Fruit fly (Drosophila melanogaster) whole organism, embryonic: Measurements from ENCODE around the gene Rab3-GAP.
A peak's percentile ranks its signal among the peaks of the same experiment; 100 is the strongest.

ENCODE experiments used
- Asciz ChIP-seq: fragments of 200-800 bp; sonication (Bioruptor generic); optimal IDR thresholded peaks from 2 replicates; lab custom pipeline; 2017; ENCODE audit warnings: missing biosample characterization, mild to moderate bottlenecking, missing genetic modification characterization, missing genetic modification reagents
- Blimp-1 ChIP-seq: fragments of 200-800 bp; sonication (Bioruptor generic); optimal IDR thresholded peaks from 3 replicates; lab custom pipeline; 2018; ENCODE audit warnings: missing biosample characterization, missing genetic modification characterization, mild to moderate bottlenecking, moderate library complexity, missing genetic modification reagents
- C15 ChIP-seq: fragments of 200-800 bp; sonication (Bioruptor generic); IDR thresholded peaks from 3 replicates; pipeline ENCODE4 v1.3.6; 2022; ENCODE audit warnings: missing biosample characterization, missing genetic modification characterization
- CG10274 ChIP-seq: fragments of 200-800 bp; sonication (Bioruptor generic); optimal IDR thresholded peaks from 3 replicates; lab custom pipeline; 2017; ENCODE audit warnings: missing biosample characterization, mild to moderate bottlenecking, missing genetic modification characterization
- CG10979 ChIP-seq: fragments of 200-800 bp; sonication (Bioruptor generic); optimal IDR thresholded peaks from 2 replicates; lab custom pipeline; 2018; ENCODE audit warnings: missing biosample characterization, mild to moderate bottlenecking, missing genetic modification characterization, moderate library complexity
- CG12219 ChIP-seq: fragments of 200-800 bp; sonication (Bioruptor generic); optimal IDR thresholded peaks from 3 replicates; lab custom pipeline; 2018; ENCODE audit warnings: missing biosample characterization, mild to moderate bottlenecking, missing genetic modification characterization
- CG12299 ChIP-seq: fragments of 200-800 bp; sonication (Bioruptor generic); optimal IDR thresholded peaks from 2 replicates; lab custom pipeline; 2018; ENCODE audit warnings: missing biosample characterization, mild to moderate bottlenecking, missing genetic modification characterization
- CG13894 ChIP-seq: fragments of 200-800 bp; sonication (Bioruptor generic); optimal IDR thresholded peaks from 3 replicates; lab custom pipeline; 2018; ENCODE audit warnings: missing biosample characterization, mild to moderate bottlenecking, missing genetic modification characterization, moderate library complexity
- CG14860 ChIP-seq: fragments of 200-800 bp; sonication (Bioruptor generic); IDR thresholded peaks from 3 replicates; pipeline ENCODE4 v1.3.6; 2022; ENCODE audit warnings: missing biosample characterization, missing genetic modification characterization; ENCODE audit not compliant: partially characterized antibody
- CG16863 ChIP-seq: fragments of 200-800 bp; sonication (Bioruptor generic); optimal IDR thresholded peaks from 3 replicates; lab custom pipeline; 2016; ENCODE audit warnings: missing biosample characterization, missing genetic modification characterization
- CG1792 ChIP-seq: fragments of 200-800 bp; sonication (Bioruptor generic); optimal IDR thresholded peaks from 2 replicates; lab custom pipeline; 2016; ENCODE audit warnings: missing biosample characterization, missing genetic modification characterization
- CG18011 ChIP-seq: fragments of 200-800 bp; sonication (Bioruptor generic); optimal IDR thresholded peaks from 2 replicates; lab custom pipeline; 2017; ENCODE audit warnings: missing biosample characterization, missing genetic modification characterization, mild to moderate bottlenecking, moderate library complexity, missing genotype
- CG18262 ChIP-seq: fragments of 200-800 bp; optimal IDR thresholded peaks from 3 replicates; lab custom pipeline; 2019; ENCODE audit warnings: missing biosample characterization, mild to moderate bottlenecking, missing genetic modification characterization, moderate library complexity
- CG2199 ChIP-seq: fragments of 200-800 bp; sonication (Bioruptor generic); IDR thresholded peaks from 3 replicates; pipeline ENCODE4 v1.3.6; 2022; ENCODE audit warnings: missing biosample characterization, missing genetic modification characterization
- CG32532 ChIP-seq: fragments of 200-800 bp; sonication (Bioruptor generic); IDR thresholded peaks from 2 replicates; pipeline ENCODE4 v1.3.6; 2022; ENCODE audit warnings: missing biosample characterization, missing genetic modification characterization
- CG6689 ChIP-seq: fragments of 200-800 bp; sonication (Bioruptor generic); IDR thresholded peaks from 2 replicates; pipeline ENCODE4 v1.3.6; 2022; ENCODE audit warnings: missing biosample characterization, missing genetic modification characterization
- CG7928 ChIP-seq: fragments of 200-800 bp; sonication (Bioruptor generic); optimal IDR thresholded peaks from 2 replicates; lab custom pipeline; 2017; ENCODE audit warnings: missing biosample characterization, mild to moderate bottlenecking, missing genetic modification characterization
- Dbx ChIP-seq: fragments of 200-800 bp; sonication (Bioruptor generic); IDR thresholded peaks from 3 replicates; pipeline ENCODE4 v1.3.6; 2022; ENCODE audit warnings: missing biosample characterization, missing genetic modification characterization
- Dfd ChIP-seq, 2 experiments: fragments of >200 bp; optimal IDR thresholded peaks; 2 replicates each; lab custom pipeline; 2017; ENCODE audit warnings: missing biosample characterization in 2 of 2, missing genetic modification characterization in 2 of 2
- Dll ChIP-seq: fragments of 200-800 bp; sonication (Bioruptor generic); IDR thresholded peaks from 4 replicates; pipeline ENCODE4 v1.3.6; 2022; ENCODE audit warnings: missing biosample characterization, missing genetic modification characterization; ENCODE audit not compliant: partially characterized antibody
- Elba2 ChIP-seq: fragments of 200-800 bp; sonication (Bioruptor generic); optimal IDR thresholded peaks from 3 replicates; lab custom pipeline; 2016; ENCODE audit warnings: missing biosample characterization, missing genetic modification characterization
- Ets65A ChIP-seq: fragments of 200-800 bp; sonication (Bioruptor generic); peaks from one replicate; lab custom pipeline; 2016; ENCODE audit warnings: missing biosample characterization, missing genetic modification characterization
- GATAe ChIP-seq: fragments of 200-800 bp; sonication (Bioruptor generic); conservative IDR thresholded peaks from 2 replicates; pipeline ENCODE4 v1.3.6; 2022; ENCODE audit warnings: missing biosample characterization, missing genetic modification characterization
- HHEX ChIP-seq: fragments of 200-800 bp; sonication (Bioruptor generic); optimal IDR thresholded peaks from 3 replicates; lab custom pipeline; 2017; ENCODE audit warnings: missing biosample characterization, mild to moderate bottlenecking, missing genetic modification characterization, missing genetic modification reagents
- Hey ChIP-seq: fragments of 200-800 bp; sonication (Bioruptor generic); optimal IDR thresholded peaks from 3 replicates; lab custom pipeline; 2018; ENCODE audit warnings: missing biosample characterization, mild to moderate bottlenecking, missing genetic modification characterization
- Jarid2 ChIP-seq: fragments of 200-800 bp; sonication (Bioruptor generic); optimal IDR thresholded peaks from 3 replicates; lab custom pipeline; 2017; ENCODE audit warnings: mild to moderate bottlenecking, missing biosample characterization, missing genetic modification reagents, missing genetic modification characterization
- MBD-R2 ChIP-seq: fragments of 200-800 bp; sonication (Bioruptor generic); IDR thresholded peaks from 2 replicates; pipeline ENCODE4 v1.3.6; 2022; ENCODE audit warnings: missing biosample characterization, missing genetic modification characterization
- MTF-1 ChIP-seq: fragments of 200-800 bp; sonication (Bioruptor generic); optimal IDR thresholded peaks from 2 replicates; lab custom pipeline; 2018; ENCODE audit warnings: missing biosample characterization, mild to moderate bottlenecking, missing genetic modification characterization, borderline replicate concordance
- Mes4 ChIP-seq: fragments of 200-800 bp; sonication (Bioruptor generic); optimal IDR thresholded peaks from 2 replicates; lab custom pipeline; 2016; ENCODE audit warnings: missing biosample characterization, missing genetic modification characterization
- Mrtf ChIP-seq: fragments of 200-800 bp; sonication (Bioruptor generic); IDR thresholded peaks from 3 replicates; pipeline ENCODE4 v1.3.6; 2022; ENCODE audit warnings: missing biosample characterization, missing genetic modification characterization
- Sry-δ ChIP-seq: fragments of 200-800 bp; sonication (Bioruptor generic); optimal IDR thresholded peaks from 2 replicates; lab custom pipeline; 2016; ENCODE audit warnings: missing biosample characterization, missing genetic modification characterization
- Taf1 ChIP-seq: fragments of 200-800 bp; sonication (Bioruptor generic); IDR thresholded peaks from 2 replicates; pipeline ENCODE4 v1.3.6; 2022; ENCODE audit warnings: missing biosample characterization, missing genetic modification characterization
- abd-A ChIP-seq: fragments of 200-800 bp; sonication (Bioruptor generic); optimal IDR thresholded peaks from 3 replicates; lab custom pipeline; 2019; ENCODE audit warnings: missing biosample characterization, mild to moderate bottlenecking, missing genetic modification characterization, moderate library complexity
- dan ChIP-seq: fragments of 200-800 bp; sonication (Bioruptor generic); IDR thresholded peaks from 2 replicates; pipeline ENCODE4 v1.3.6; 2022; ENCODE audit warnings: missing biosample characterization, missing genetic modification characterization
- ham ChIP-seq: fragments of 200-800 bp; sonication (Bioruptor generic); IDR thresholded peaks from 2 replicates; pipeline ENCODE4 v1.3.6; 2022; ENCODE audit warnings: missing biosample characterization, missing genetic modification characterization
- jing ChIP-seq: fragments of 200-800 bp; sonication (Bioruptor generic); optimal IDR thresholded peaks from 2 replicates; lab custom pipeline; 2018; ENCODE audit warnings: missing biosample characterization, mild to moderate bottlenecking, missing genetic modification characterization
- lov ChIP-seq, 2 experiments: fragments of 200-800 bp in 1 of 2; fragments of >200 bp in 1 of 2; sonication (Bioruptor generic) in 1 of 2; IDR thresholded peaks in 1 of 2; optimal IDR thresholded peaks in 1 of 2; 2 replicates in 1 of 2; 3 replicates in 1 of 2; pipeline versions ENCODE4 v1.3.6 to Lab custom; 2017 to 2022; ENCODE audit warnings: missing biosample characterization in 1 of 2, missing genetic modification characterization in 1 of 2
- nmo ChIP-seq: fragments of 200-800 bp; sonication (Bioruptor generic); optimal IDR thresholded peaks from 2 replicates; lab custom pipeline; 2018; ENCODE audit warnings: missing biosample characterization, mild to moderate bottlenecking, missing genetic modification characterization, moderate library complexity
- pan ChIP-seq, 4 experiments: fragments of >200 bp in 3 of 4; fragments of 200-800 bp in 1 of 4; sonication (Bioruptor generic) in 1 of 4; optimal IDR thresholded peaks in 3 of 4; IDR thresholded peaks in 1 of 4; 2 replicates each; pipeline versions ENCODE4 v1.3.6 to Lab custom; 2017 to 2022; ENCODE audit warnings: missing biosample characterization in 2 of 4, missing genetic modification characterization in 2 of 4, mixed read lengths in 1 of 4
- pros ChIP-seq: fragments of 200-800 bp; sonication (Bioruptor generic); optimal IDR thresholded peaks from 3 replicates; lab custom pipeline; 2019; ENCODE audit warnings: missing biosample characterization, mild to moderate bottlenecking, missing genetic modification characterization, moderate library complexity
- ro ChIP-seq: fragments of 200-800 bp; sonication (Bioruptor generic); IDR thresholded peaks from 2 replicates; pipeline ENCODE4 v1.3.6; 2022; ENCODE audit warnings: missing biosample characterization, missing genetic modification characterization
- sc ChIP-seq, 3 experiments: fragments of >200 bp in 2 of 3; fragments of 200-800 bp in 1 of 3; sonication (Bioruptor generic) in 1 of 3; optimal IDR thresholded peaks; 2 replicates in 2 of 3; 3 replicates in 1 of 3; lab custom pipeline; 2017; ENCODE audit warnings: mild to moderate bottlenecking in 1 of 3, missing biosample characterization in 1 of 3, missing genetic modification characterization in 1 of 3, missing genetic modification reagents in 1 of 3
- sqz ChIP-seq: fragments of 200-800 bp; sonication (Bioruptor generic); optimal IDR thresholded peaks from 3 replicates; lab custom pipeline; 2018; ENCODE audit warnings: missing biosample characterization, mild to moderate bottlenecking, missing genetic modification characterization
- stc ChIP-seq: fragments of 200-800 bp; sonication (Bioruptor generic); IDR thresholded peaks from 2 replicates; pipeline ENCODE4 v1.3.6; 2022; ENCODE audit warnings: missing biosample characterization, missing genetic modification characterization
- tna ChIP-seq: fragments of 200-800 bp; sonication (Bioruptor generic); IDR thresholded peaks from 2 replicates; pipeline ENCODE4 v1.3.6; 2022; ENCODE audit warnings: missing biosample characterization, missing genetic modification characterization; ENCODE audit not compliant: partially characterized antibody
- vnd ChIP-seq: fragments of 200-800 bp; sonication (Bioruptor generic); IDR thresholded peaks from 3 replicates; pipeline ENCODE4 v1.3.6; 2022; ENCODE audit warnings: missing biosample characterization, missing genetic modification characterization; ENCODE audit not compliant: partially characterized antibody
- zen2 ChIP-seq: fragments of 200-800 bp; sonication (Bioruptor generic); IDR thresholded peaks from 3 replicates; pipeline ENCODE4 v1.3.6; 2022; ENCODE audit warnings: missing biosample characterization, missing genetic modification characterization; ENCODE audit not compliant: partially characterized antibody
- zfh2 ChIP-seq: fragments of 200-800 bp; sonication (Bioruptor generic); optimal IDR thresholded peaks from 2 replicates; lab custom pipeline; 2016; ENCODE audit warnings: missing biosample characterization, missing genetic modification characterization

Rab3-GAP gene

dm6 chr2L:12055837-12056388 lies 7.1 kb downstream of the Rab3-GAP start, which contains the start of the genes JhI-21, RpL7-like and CG34164 (continued):
- TF ChIP-seq Mes4 (GFP tag; lab: Kevin White, UChicago) (no peak), Sry-δ (GFP tag; lab: Kevin White, UChicago) (peak; percentile 95), CG13894 (tag; lab: Kevin White, UChicago) (no peak), ham (GFP tag; lab: Robert Waterston, UW) (no peak), CG1792 (GFP tag; lab: Kevin White, UChicago) (no peak), lov (optimal IDR thresholded peaks at IDR 0.05; lab: Kevin White, UChicago) (no peak), lov (GFP tag; IDR thresholded peaks at IDR 0.05; lab: Robert Waterston, UW) (no peak), jing (GFP tag; lab: Kevin White, UChicago) (no peak), CG14860 (GFP tag; lab: Robert Waterston, UW) (no peak), CG7928 (no peak), sqz (GFP tag; lab: Kevin White, UChicago) (peak; percentile 94), zfh2 (GFP tag; lab: Kevin White, UChicago) (no peak), Jarid2 (GFP tag; lab: Kevin White, UChicago) (peak; percentile 77), Ets65A (GFP tag; lab: Kevin White, UChicago) (no peak), Blimp-1 (GFP tag; lab: Kevin White, UChicago) (no peak), ro (GFP tag; lab: Robert Waterston, UW) (no peak), CG10979 (no peak), Asciz (GFP tag; lab: Kevin White, UChicago) (no peak), Dfd (GFP tag; optimal IDR thresholded peaks at IDR 0.05; lab: Kevin White, UChicago) (no peak), sc (optimal IDR thresholded peaks at IDR 0.05; lab: Kevin White, UChicago) (no peak), sc (GFP tag; optimal IDR thresholded peaks at IDR 0.05; lab: Kevin White, UChicago) (no peak), Dll (GFP tag; lab: Robert Waterston, UW) (peak; percentile 76; the same call in 3 of the 4 replicates), MTF-1 (GFP tag; lab: Kevin White, UChicago) (no peak), CG10274 (GFP tag; lab: Kevin White, UChicago) (no peak), CG32532 (GFP tag; lab: Robert Waterston, UW) (peak; percentile 65; the same call in 1 of the 2 replicates), MBD-R2 (GFP tag; lab: Robert Waterston, UW) (peak; percentile 63; the same call in 1 of the 2 replicates), GATAe (GFP tag; lab: Robert Waterston, UW) (no peak), Taf1 (GFP tag; lab: Robert Waterston, UW) (no peak), CG12219 (no peak), HHEX (GFP tag; lab: Kevin White, UChicago) (no peak), dan (GFP tag; lab: Robert Waterston, UW) (no peak), zen2 (GFP tag; lab: Robert Waterston, UW) (no peak; the same call in 2 of the 3 replicates), C15 (no peak), CG18011 (GFP tag; lab: Kevin White, UChicago) (no peak), pros (GFP tag; lab: Kevin White, UChicago) (no peak), Hey (tag; lab: Kevin White, UChicago) (no peak), CG2199 (peak; percentile 66; the same call in 1 of the 3 replicates), Dbx (GFP tag; lab: Robert Waterston, UW) (no peak), CG12299 (no peak), CG6689 (GFP tag; lab: Robert Waterston, UW) (no peak), vnd (0 out of 3 replicates have a peak, but pooled peaks have one; percentile 20), Mrtf (GFP tag; lab: Robert Waterston, UW) (no peak), pan (optimal IDR thresholded peaks at IDR 0.05; lab: Kevin White, UChicago) (no peak), pan (GFP tag; optimal IDR thresholded peaks at IDR 0.05 in 1 of 2, IDR thresholded peaks at IDR 0.05 in 1 of 2) (no peak), stc (GFP tag; lab: Robert Waterston, UW) (no peak), CG16863 (no peak), nmo (GFP tag; lab: Kevin White, UChicago) (peak; percentile 21), CG18262 (tag; lab: Kevin White, UChicago) (peak; percentile 21), abd-A (no peak), Elba2 (no peak), tna (GFP tag; lab: Robert Waterston, UW) (peak; percentile 17; the same call in 1 of the 2 replicates)
